Fruit fly (Drosophila melanogaster): ENCODE measurements around the gene CG7465.

The CG7465 gene

dm6 chr3L:4479938-4480337, at the start of gene CG7465:
CG7465 (plus strand) TSS chr3L:4480283.
- TF ChIP-seq noc (tag; optimal IDR thresholded peaks at IDR 0.05), result no peak

- no peak for TF ChIP-seq noc (tag; optimal IDR thresholded peaks at IDR 0.05)
These were observed 49.8 kb upstream of the CG7465 start for dm6 chr3L:4430331-4430730.

dm6 chr3L:4431111-4431730, 48.9 kb upstream of the CG7465 start:
- TF ChIP-seq noc (tag; optimal IDR thresholded peaks at IDR 0.05), result no peak

dm6 chr3L:4436421-4436820, 43.7 kb upstream of the CG7465 start, which contains the start of gene CG15021:
CG15021 (plus strand) TSS chr3L:4436721.
- no peak for TF ChIP-seq noc (tag; optimal IDR thresholded peaks at IDR 0.05)

- TF ChIP-seq noc (tag; optimal IDR thresholded peaks at IDR 0.05), result no peak
These were observed 39.9 kb upstream of the CG7465 start for dm6 chr3L:4440153-4440552.

dm6 chr3L:4442168-4442567, 37.9 kb upstream of the CG7465 start:
- no peak for TF ChIP-seq noc (tag; optimal IDR thresholded peaks at IDR 0.05)

- TF ChIP-seq noc (tag; optimal IDR thresholded peaks at IDR 0.05), result peak; percentile 69
These were observed 34.3 kb upstream of the CG7465 start for dm6 chr3L:4445824-4446223.

dm6 chr3L:4446273-4446672, 33.8 kb upstream of the CG7465 start, which contains the start of gene CG12607:
CG12607 (plus strand) TSS chr3L:4446573.
- TF ChIP-seq noc (tag; optimal IDR thresholded peaks at IDR 0.05), result no peak

- TF ChIP-seq noc (tag; optimal IDR thresholded peaks at IDR 0.05), result no peak
These were observed 32.9 kb upstream of the CG7465 start for dm6 chr3L:4447229-4447628.

- TF ChIP-seq noc (tag; optimal IDR thresholded peaks at IDR 0.05), result no peak
These were observed 22.0 kb upstream of the CG7465 start, which contains the start of gene CG11345 for dm6 chr3L:4458063-4458462. CG11345 (minus strand) TSS chr3L:4458163.

- TF ChIP-seq noc (tag; optimal IDR thresholded peaks at IDR 0.05), result no peak
These were observed 19.6 kb upstream of the CG7465 start, which contains the start of gene CG15022 for dm6 chr3L:4460307-4461088. CG15022 (minus strand) TSS chr3L:4460317.

dm6 chr3L:4461454-4462045, 18.5 kb upstream of the CG7465 start, which contains the start of gene CG15023:
CG15023 (minus strand) TSS chr3L:4461504.
- TF ChIP-seq noc (tag; optimal IDR thresholded peaks at IDR 0.05), result no peak

dm6 chr3L:4463773-4464301, 16.2 kb upstream of the CG7465 start, which contains the start of gene CG15024:
CG15024 (minus strand) TSS chr3L:4463823.
- TF ChIP-seq noc (tag; optimal IDR thresholded peaks at IDR 0.05), result no peak

dm6 chr3L:4466530-4466929, 13.6 kb upstream of the CG7465 start, which contains the start of gene CG32241:
CG32241 (minus strand) TSS chr3L:4466630.
- no peak for TF ChIP-seq noc (tag; optimal IDR thresholded peaks at IDR 0.05)

dm6 chr3L:4469701-4470100, 10.4 kb upstream of the CG7465 start, which contains the start of gene CG32249:
CG32249 (plus strand) TSS chr3L:4470001.
- TF ChIP-seq noc (tag; optimal IDR thresholded peaks at IDR 0.05), result no peak

- no peak for TF ChIP-seq noc (tag; optimal IDR thresholded peaks at IDR 0.05)
These were observed 8.6 kb upstream of the CG7465 start, which contains the start of gene CG32248 for dm6 chr3L:4471449-4471848. CG32248 (plus strand) TSS chr3L:4471749.
